Fruit fly (Drosophila melanogaster): ENCODE measurements around the gene CalpC.

Gene CalpC

DNA sequence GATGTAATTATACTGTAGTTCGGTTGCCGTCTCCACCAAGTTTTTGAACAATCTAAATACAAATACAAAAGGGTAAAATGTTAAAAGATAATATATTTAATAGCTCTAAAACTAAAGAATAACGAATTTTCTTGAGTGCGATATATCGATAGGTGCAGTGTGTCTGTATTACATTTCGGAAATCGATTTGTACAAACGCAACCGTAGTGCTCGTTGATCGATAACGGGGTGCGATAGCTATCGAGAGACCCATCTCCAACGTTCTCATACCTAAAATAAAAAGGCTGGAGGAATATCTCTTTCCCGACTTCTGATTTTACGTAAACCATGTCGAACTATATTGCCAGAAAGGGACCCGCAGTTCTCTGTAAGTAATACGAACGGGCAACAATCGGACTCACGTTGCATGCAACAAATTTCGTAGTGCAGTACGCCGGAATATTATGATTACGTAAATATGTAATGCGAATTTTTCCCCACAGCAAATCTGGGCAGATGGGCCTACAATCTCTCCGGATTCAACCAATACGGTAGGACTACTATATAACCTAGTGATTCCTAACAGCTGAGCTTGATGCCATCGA lies 39.4 kb upstream of the CalpC start, which contains the start of gene UQCR-14 (continued):
- TF ChIP-seq Deaf1 (tag; optimal IDR thresholded peaks at IDR 0.05): no peak
- TF ChIP-seq mld (GFP tag; IDR thresholded peaks at IDR 0.05; ENCODE audit: partially characterized antibody): peak; percentile 94
- TF ChIP-seq H15 (GFP tag; IDR thresholded peaks at IDR 0.05): no peak
- no peak for TF ChIP-seq Sox102F (GFP tag; optimal IDR thresholded peaks at IDR 0.05)
- no peak for TF ChIP-seq chn (GFP tag; optimal IDR thresholded peaks at IDR 0.05)
- peak; percentile 90 for TF ChIP-seq stwl (tag; optimal IDR thresholded peaks at IDR 0.05)
- TF ChIP-seq CG2116 (GFP tag; optimal IDR thresholded peaks at IDR 0.05): peak; percentile 99
- TF ChIP-seq Gsc (GFP tag; IDR thresholded peaks at IDR 0.05): no peak
- TF ChIP-seq CG6689 (GFP tag; IDR thresholded peaks at IDR 0.05): no peak
- TF ChIP-seq CG6254 (GFP tag; optimal IDR thresholded peaks at IDR 0.05): peak; percentile 6
- no peak for TF ChIP-seq CG18619 (GFP tag; optimal IDR thresholded peaks at IDR 0.05)
- no peak for TF ChIP-seq CG16779 (GFP tag; IDR thresholded peaks at IDR 0.05)
- TF ChIP-seq CG17328 (GFP tag; IDR thresholded peaks at IDR 0.05): no peak
- TF ChIP-seq CG10321 (GFP tag; IDR thresholded peaks at IDR 0.05): no peak
- no peak for TF ChIP-seq ftz-f1 (GFP tag; optimal IDR thresholded peaks at IDR 0.05)
- TF ChIP-seq C15 (GFP tag; IDR thresholded peaks at IDR 0.05): no peak
- no peak for TF ChIP-seq Optix (GFP tag; IDR thresholded peaks at IDR 0.05)
- TF ChIP-seq danr (GFP tag; IDR thresholded peaks at IDR 0.05): no peak
- TF ChIP-seq slbo (GFP tag; IDR thresholded peaks at IDR 0.05): peak; percentile 45; the same call in 1 of the 2 replicates
- no peak for TF ChIP-seq CG1024 (GFP tag; IDR thresholded peaks at IDR 0.05)
- no peak for TF ChIP-seq CG31365 (tag; optimal IDR thresholded peaks at IDR 0.05)
- TF ChIP-seq nerfin-2 (GFP tag; IDR thresholded peaks at IDR 0.05; ENCODE audit: partially characterized antibody): peak; percentile 96
- peak; percentile 37 for TF ChIP-seq Meics (GFP tag; optimal IDR thresholded peaks at IDR 0.05)
- TF ChIP-seq ci (GFP tag; IDR thresholded peaks at IDR 0.05): no peak; the same call in 2 of the 3 replicates
- TF ChIP-seq Ada2b (GFP tag; IDR thresholded peaks at IDR 0.05): no peak
- TF ChIP-seq Xrp1 (GFP tag; IDR thresholded peaks at IDR 0.05): no peak
- no peak for TF ChIP-seq CG9876 (GFP tag; optimal IDR thresholded peaks at IDR 0.05)
- TF ChIP-seq Ravus (GFP tag; IDR thresholded peaks at IDR 0.05): no peak
- TF ChIP-seq croc (GFP tag; conservative IDR thresholded peaks at IDR 0.05): no peak
- TF ChIP-seq CG13624 (GFP tag; optimal IDR thresholded peaks at IDR 0.05): no peak
- TF ChIP-seq CG7372 (GFP tag; IDR thresholded peaks at IDR 0.05): no peak
- no peak for TF ChIP-seq Hand (GFP tag; optimal IDR thresholded peaks at IDR 0.05)
- TF ChIP-seq ato (GFP tag; IDR thresholded peaks at IDR 0.05; ENCODE audit: partially characterized antibody): peak; percentile 96
- TF ChIP-seq Hr39 (optimal IDR thresholded peaks at IDR 0.05): no peak
- no peak for TF ChIP-seq CG12299 (tag; optimal IDR thresholded peaks at IDR 0.05)
- no peak for TF ChIP-seq Asciz (GFP tag; optimal IDR thresholded peaks at IDR 0.05)
- no peak for TF ChIP-seq HHEX (GFP tag; optimal IDR thresholded peaks at IDR 0.05)
- no peak for TF ChIP-seq yki (optimal IDR thresholded peaks at IDR 0.05)
- no peak for TF ChIP-seq dmrt11E (tag; optimal IDR thresholded peaks at IDR 0.05)
- TF ChIP-seq sens (GFP tag): peak; percentile 90
- peak; percentile 99 for TF ChIP-seq Dref (GFP tag; IDR thresholded peaks at IDR 0.05)
- no peak for TF ChIP-seq Hr3 (GFP tag; optimal IDR thresholded peaks at IDR 0.05)
- no peak for TF ChIP-seq CG18476 (GFP tag; optimal IDR thresholded peaks at IDR 0.05)
- peak; percentile 59 for TF ChIP-seq Dp (GFP tag; optimal IDR thresholded peaks at IDR 0.05)
- TF ChIP-seq Dek (tag; optimal IDR thresholded peaks at IDR 0.05): peak; percentile 55
- no peak for TF ChIP-seq D (optimal IDR thresholded peaks at IDR 0.05)
- TF ChIP-seq D (GFP tag; optimal IDR thresholded peaks at IDR 0.05): no peak
- peak; percentile 34 for TF ChIP-seq CG3995 (GFP tag; optimal IDR thresholded peaks at IDR 0.05)
- TF ChIP-seq btn (GFP tag; optimal IDR thresholded peaks at IDR 0.05): no peak
- TF ChIP-seq bsh (GFP tag; optimal IDR thresholded peaks at IDR 0.05): no peak
- no peak for TF ChIP-seq en (GFP tag; optimal IDR thresholded peaks at IDR 0.05)
- TF ChIP-seq gsb-n (tag; optimal IDR thresholded peaks at IDR 0.05): no peak
